Fruit fly (Drosophila melanogaster) whole organism, prepupa: ENCODE measurements around the gene mRpS33.

Experiments
- CG11762 ChIP-seq: fragments of 200-800 bp; sonication (Bioruptor generic); optimal IDR thresholded peaks from 3 replicates; lab custom pipeline; 2016; ENCODE audit warnings: missing biosample characterization, missing genetic modification characterization; ENCODE audit not compliant: insufficient read depth
- CG11902 ChIP-seq: fragments of 200-800 bp; sonication (Bioruptor generic); optimal IDR thresholded peaks from 3 replicates; lab custom pipeline; 2016; ENCODE audit warnings: missing biosample characterization, missing genetic modification characterization
- CG15336 ChIP-seq: fragments of 200-800 bp; sonication (Bioruptor generic); IDR thresholded peaks from 2 replicates; pipeline ENCODE4 v1.3.6; 2022; ENCODE audit warnings: missing biosample characterization, missing genetic modification characterization
- CG16779 ChIP-seq: fragments of 200-800 bp; sonication (Bioruptor generic); optimal IDR thresholded peaks from 3 replicates; lab custom pipeline; 2017; ENCODE audit warnings: missing biosample characterization, mild to moderate bottlenecking, missing genetic modification characterization
- CG31627 ChIP-seq: fragments of 200-800 bp; sonication (Bioruptor generic); optimal IDR thresholded peaks from 3 replicates; lab custom pipeline; 2016; ENCODE audit warnings: missing biosample characterization, missing genetic modification characterization
- CG32006 ChIP-seq: fragments of 200-800 bp; sonication (Bioruptor generic); optimal IDR thresholded peaks from 3 replicates; lab custom pipeline; 2017; ENCODE audit warnings: missing biosample characterization, mild to moderate bottlenecking, missing genetic modification characterization
- CG34406 ChIP-seq: fragments of 200-800 bp; sonication (Bioruptor generic); optimal IDR thresholded peaks from 3 replicates; lab custom pipeline; 2016; ENCODE audit warnings: missing biosample characterization, missing genetic modification characterization
- CG3919 ChIP-seq: fragments of 200-800 bp; sonication (Bioruptor generic); optimal IDR thresholded peaks from 3 replicates; lab custom pipeline; 2016; ENCODE audit warnings: missing biosample characterization, missing genetic modification characterization
- CG4318 ChIP-seq: fragments of 200-800 bp; sonication (Bioruptor generic); optimal IDR thresholded peaks from 3 replicates; lab custom pipeline; 2017; ENCODE audit warnings: missing biosample characterization, mild to moderate bottlenecking, missing genetic modification characterization
- CG6163 ChIP-seq: fragments of 200-800 bp; sonication (Bioruptor generic); IDR thresholded peaks from 3 replicates; pipeline ENCODE4 v1.3.6; 2022; ENCODE audit warnings: missing biosample characterization, missing genetic modification characterization
- CG6276 ChIP-seq: fragments of 200-800 bp; sonication (Bioruptor generic); optimal IDR thresholded peaks from 2 replicates; lab custom pipeline; 2017; ENCODE audit warnings: missing biosample characterization, mild to moderate bottlenecking, missing genetic modification characterization
- CG6792 ChIP-seq: fragments of 200-800 bp; sonication (Bioruptor generic); optimal IDR thresholded peaks from 3 replicates; lab custom pipeline; 2016; ENCODE audit warnings: missing biosample characterization, missing genetic modification characterization
- CG7368 ChIP-seq: fragments of 200-800 bp; sonication (Bioruptor generic); optimal IDR thresholded peaks from 3 replicates; lab custom pipeline; 2016; ENCODE audit warnings: missing biosample characterization, missing genetic modification characterization
- CG8119 ChIP-seq: fragments of 200-800 bp; sonication (Bioruptor generic); IDR thresholded peaks from 3 replicates; pipeline ENCODE4 v1.3.6; 2022; ENCODE audit warnings: missing biosample characterization, missing genetic modification characterization
- CG9139 ChIP-seq: fragments of 200-800 bp; sonication (Bioruptor generic); optimal IDR thresholded peaks from 3 replicates; lab custom pipeline; 2017; ENCODE audit warnings: missing biosample characterization, mild to moderate bottlenecking, missing genetic modification characterization
- Eip75B ChIP-seq: fragments of 200-800 bp; sonication (Bioruptor generic); optimal IDR thresholded peaks from 3 replicates; lab custom pipeline; 2016; ENCODE audit warnings: missing biosample characterization, missing genetic modification characterization
- Eip78C ChIP-seq: fragments of 200-800 bp; sonication (Bioruptor generic); peaks from one replicate; lab custom pipeline; 2016; ENCODE audit warnings: missing biosample characterization, missing genetic modification characterization
- Eip93F ChIP-seq: fragments of 200-800 bp; sonication (Bioruptor generic); optimal IDR thresholded peaks from 2 replicates; lab custom pipeline; 2016; ENCODE audit warnings: missing biosample characterization, mild to moderate bottlenecking, missing genetic modification characterization
- Ets21C ChIP-seq: fragments of 200-800 bp; sonication (Bioruptor generic); optimal IDR thresholded peaks from 3 replicates; lab custom pipeline; 2016; ENCODE audit warnings: missing biosample characterization, missing genetic modification characterization
- Ets96B ChIP-seq: fragments of 200-800 bp; optimal IDR thresholded peaks from 2 replicates; lab custom pipeline; 2019; ENCODE audit warnings: missing biosample characterization, mild to moderate bottlenecking, missing genetic modification characterization, moderate library complexity
- Hr38 ChIP-seq: sonication (Bioruptor generic); optimal IDR thresholded peaks from 2 replicates; lab custom pipeline; 2016; ENCODE audit warnings: missing biosample characterization, missing genetic modification characterization
- Hr39 ChIP-seq: fragments of 200-800 bp; sonication (Bioruptor generic); optimal IDR thresholded peaks from 2 replicates; lab custom pipeline; 2016; ENCODE audit warnings: missing biosample characterization, missing genetic modification characterization
- Hr4 ChIP-seq: fragments of 200-800 bp; sonication (Bioruptor generic); optimal IDR thresholded peaks from 3 replicates; lab custom pipeline; 2016; ENCODE audit warnings: missing biosample characterization, missing genetic modification characterization
- Lpt ChIP-seq: fragments of 200-800 bp; sonication (Bioruptor generic); optimal IDR thresholded peaks from 3 replicates; lab custom pipeline; 2016; ENCODE audit warnings: missing biosample characterization, missing genetic modification characterization
- OdsH ChIP-seq: fragments of 200-800 bp; sonication (Bioruptor generic); optimal IDR thresholded peaks from 3 replicates; lab custom pipeline; 2016; ENCODE audit warnings: missing biosample characterization, missing genetic modification characterization
- Smox ChIP-seq: fragments of 200-800 bp; sonication (Bioruptor generic); optimal IDR thresholded peaks from 3 replicates; lab custom pipeline; 2016; ENCODE audit warnings: missing biosample characterization, missing genetic modification characterization
- Sox14 ChIP-seq: fragments of 200-800 bp; sonication (Bioruptor generic); optimal IDR thresholded peaks from 3 replicates; lab custom pipeline; 2016; ENCODE audit warnings: missing biosample characterization, missing genetic modification characterization
- achi ChIP-seq: fragments of 200-800 bp; sonication (Bioruptor generic); optimal IDR thresholded peaks from 3 replicates; lab custom pipeline; 2016; ENCODE audit warnings: missing biosample characterization, missing genetic modification characterization
- dsx ChIP-seq: fragments of 200-800 bp; optimal IDR thresholded peaks from 3 replicates; lab custom pipeline; 2019; ENCODE audit warnings: missing biosample characterization, mild to moderate bottlenecking, missing genetic modification characterization, moderate library complexity; ENCODE audit not compliant: poor library complexity, severe bottlenecking
- eg ChIP-seq: fragments of 200-800 bp; sonication (Bioruptor generic); IDR thresholded peaks from 3 replicates; pipeline ENCODE4 v1.3.6; 2022; ENCODE audit warnings: missing biosample characterization, missing genetic modification characterization
- esn ChIP-seq: fragments of 200-800 bp; sonication (Bioruptor generic); optimal IDR thresholded peaks from 2 replicates; lab custom pipeline; 2016; ENCODE audit warnings: missing biosample characterization, mild to moderate bottlenecking, missing genetic modification characterization, moderate library complexity
- fd59A ChIP-seq: fragments of 200-800 bp; sonication (Bioruptor generic); optimal IDR thresholded peaks from 2 replicates; lab custom pipeline; 2017; ENCODE audit warnings: missing biosample characterization, mild to moderate bottlenecking, missing genetic modification characterization, missing genetic modification reagents
- fd85E ChIP-seq: fragments of 200-800 bp; sonication (Bioruptor generic); optimal IDR thresholded peaks from 3 replicates; lab custom pipeline; 2016; ENCODE audit warnings: missing biosample characterization, missing genetic modification characterization
- fkh ChIP-seq: fragments of 200-800 bp; sonication (Bioruptor generic); optimal IDR thresholded peaks from 3 replicates; lab custom pipeline; 2017; ENCODE audit warnings: missing biosample characterization, mild to moderate bottlenecking, missing genetic modification characterization, moderate library complexity
- net ChIP-seq: fragments of 200-800 bp; sonication (Bioruptor generic); optimal IDR thresholded peaks from 3 replicates; lab custom pipeline; 2016; ENCODE audit warnings: missing biosample characterization, missing genetic modification characterization
- salr ChIP-seq, 2 experiments: fragments of 200-800 bp; sonication (Bioruptor generic); optimal IDR thresholded peaks; 3 replicates each; lab custom pipeline; 2016 to 2018; ENCODE audit warnings: missing biosample characterization in 2 of 2, missing genetic modification characterization in 2 of 2, mild to moderate bottlenecking in 1 of 2
- ss ChIP-seq, 2 experiments: fragments of 200-800 bp; sonication (Bioruptor generic); optimal IDR thresholded peaks; 2 replicates in 1 of 2; 3 replicates in 1 of 2; lab custom pipeline; 2017 to 2018; ENCODE audit warnings: mild to moderate bottlenecking in 2 of 2, missing biosample characterization in 2 of 2, missing genetic modification characterization in 2 of 2, moderate library complexity in 1 of 2
- svp ChIP-seq: fragments of 200-800 bp; sonication (Bioruptor generic); peaks from one replicate; lab custom pipeline; 2016; ENCODE audit warnings: missing biosample characterization, missing genetic modification characterization
- topi ChIP-seq: fragments of 200-800 bp; sonication (Bioruptor generic); optimal IDR thresholded peaks from 3 replicates; lab custom pipeline; 2016; ENCODE audit warnings: missing biosample characterization, missing genetic modification characterization
- vri ChIP-seq: fragments of 200-800 bp; sonication (Bioruptor generic); optimal IDR thresholded peaks from 3 replicates; lab custom pipeline; 2016; ENCODE audit warnings: missing biosample characterization, mild to moderate bottlenecking, missing genetic modification characterization

The mRpS33 gene

DNA sequence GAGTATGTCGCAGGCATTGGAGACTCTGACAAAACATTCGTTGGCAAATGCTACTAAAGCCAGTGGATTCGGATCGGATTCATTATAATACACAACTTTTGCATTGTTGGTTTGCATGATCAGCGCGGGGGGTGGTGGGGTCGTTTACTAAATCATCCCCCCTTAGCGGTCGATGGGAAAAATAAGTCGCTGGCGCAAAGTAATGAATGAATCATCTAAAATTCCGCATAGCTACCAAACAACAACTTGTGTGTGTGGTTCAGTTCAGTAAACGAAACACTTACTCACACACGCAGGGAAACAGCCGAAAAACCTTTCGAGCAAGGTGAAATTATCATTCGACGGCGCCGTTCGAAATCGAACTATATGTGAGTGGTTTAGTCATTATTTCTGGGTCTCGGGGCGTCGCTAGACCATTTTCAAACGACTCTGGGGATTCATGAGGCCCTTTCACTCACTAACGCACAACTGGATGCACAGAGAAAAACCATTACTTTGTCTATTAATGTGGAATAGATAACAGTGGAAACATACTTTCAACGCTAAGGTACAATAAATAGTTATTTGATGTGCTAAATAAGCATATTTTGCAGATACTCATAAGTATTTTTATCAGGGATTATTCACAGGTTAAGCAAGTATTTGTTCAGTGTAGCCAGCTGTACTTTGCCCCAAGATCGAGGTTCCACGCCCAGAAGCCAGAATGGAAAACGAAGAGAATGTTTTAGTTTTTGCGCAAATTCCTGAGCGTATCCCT lies 12.2 kb upstream of the mRpS33 start (continued):
- TF ChIP-seq Smox (no peak), OdsH (no peak), CG7368 (GFP tag; lab: Kevin White, UChicago) (no peak), net (GFP tag; lab: Kevin White, UChicago) (no peak), svp (GFP tag; lab: Kevin White, UChicago) (no peak), fkh (GFP tag; lab: Kevin White, UChicago) (no peak), eg (peak; percentile 93), Eip93F (GFP tag; lab: Kevin White, UChicago) (no peak), topi (no peak), CG34406 (GFP tag; lab: Kevin White, UChicago) (no peak), salr (GFP tag; optimal IDR thresholded peaks at IDR 0.05; lab: Kevin White, UChicago) (peak; percentile 87 to 89), Hr39 (no peak), esn (no peak), Eip78C (GFP tag; lab: Kevin White, UChicago) (peak; percentile 44), CG9139 (no peak), Eip75B (GFP tag; lab: Kevin White, UChicago) (no peak), fd85E (GFP tag; lab: Kevin White, UChicago) (no peak), ss (GFP tag; optimal IDR thresholded peaks at IDR 0.05; lab: Kevin White, UChicago) (peak in 1 of 2 experiments; percentile 86), Lpt (GFP tag; lab: Kevin White, UChicago) (peak; percentile 61), CG31627 (no peak), CG8119 (GFP tag; lab: Robert Waterston, UW) (peak; percentile 80), Ets21C (GFP tag; lab: Kevin White, UChicago) (no peak), CG3919 (GFP tag; lab: Kevin White, UChicago) (no peak), Sox14 (GFP tag; lab: Kevin White, UChicago) (no peak), CG6276 (GFP tag; lab: Kevin White, UChicago) (peak; percentile 93), fd59A (GFP tag; lab: Kevin White, UChicago) (no peak), Hr38 (GFP tag; lab: Kevin White, UChicago) (peak; percentile 43), dsx (GFP tag; lab: Kevin White, UChicago) (no peak), CG15336 (GFP tag; lab: Robert Waterston, UW) (peak; percentile 88), achi (GFP tag; lab: Kevin White, UChicago) (no peak), CG16779 (tag; lab: Kevin White, UChicago) (peak; percentile 68)

DNA sequence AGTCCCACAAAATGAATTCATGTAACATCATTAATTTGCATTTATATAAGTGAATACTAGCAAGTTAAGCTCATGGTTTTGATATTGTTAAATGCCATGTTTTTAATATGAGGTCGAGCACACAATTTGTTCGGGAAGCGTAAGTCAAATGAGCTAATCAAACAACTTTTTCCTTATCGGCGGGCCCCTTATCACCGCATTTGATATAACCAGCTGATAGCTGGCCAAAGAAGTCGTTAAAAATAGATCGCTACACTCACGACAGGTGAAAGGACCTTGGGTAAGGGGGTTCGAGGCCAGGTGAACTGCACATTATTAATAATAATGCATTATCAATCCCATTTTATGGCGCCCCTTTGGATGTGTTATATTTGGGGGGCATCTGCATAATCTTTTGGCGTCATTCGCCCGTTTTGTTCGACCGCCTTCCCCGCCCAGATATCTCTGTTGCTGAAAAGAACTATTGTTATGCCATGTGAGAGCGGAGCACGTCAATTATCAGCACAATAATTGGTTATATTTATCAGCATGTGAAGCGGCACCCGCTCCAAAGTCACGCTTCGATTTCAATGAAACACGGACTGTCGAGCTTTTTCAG lies 11.2 kb upstream of the mRpS33 start:
- TF ChIP-seq svp (GFP tag; lab: Kevin White, UChicago) (peak; percentile 41), Eip78C (GFP tag; lab: Kevin White, UChicago) (no peak), CG4318 (no peak), vri (GFP tag; lab: Kevin White, UChicago) (peak; percentile 82)

DNA sequence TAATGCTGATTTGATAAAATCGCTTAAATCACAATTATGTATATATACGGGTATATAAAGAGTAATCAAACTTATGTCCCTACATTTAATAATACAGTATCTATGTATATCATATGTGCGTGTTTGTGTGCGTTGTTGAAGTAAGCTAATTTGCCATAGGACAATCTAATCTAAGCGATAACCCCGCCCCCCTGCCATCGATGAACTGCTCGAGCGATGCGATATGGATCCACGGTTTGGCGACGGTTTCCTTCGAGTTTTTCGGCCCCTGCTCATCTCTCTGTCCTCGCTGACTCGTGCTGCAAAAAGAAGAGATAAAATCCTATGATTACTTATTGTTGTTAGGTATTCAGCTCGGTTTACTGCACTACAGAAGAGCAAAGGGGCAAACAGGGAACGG lies 10.4 kb upstream of the mRpS33 start:
- TF ChIP-seq svp (GFP tag; lab: Kevin White, UChicago) (peak; percentile 83), CG6792 (GFP tag; lab: Kevin White, UChicago) (no peak), fd59A (GFP tag; lab: Kevin White, UChicago) (no peak), Ets96B (tag; lab: Kevin White, UChicago) (no peak), vri (GFP tag; lab: Kevin White, UChicago) (peak; percentile 73), CG34406 (GFP tag; lab: Kevin White, UChicago) (no peak), CG6163 (GFP tag; lab: Robert Waterston, UW) (no peak), Eip75B (GFP tag; lab: Kevin White, UChicago) (no peak), CG8119 (GFP tag; lab: Robert Waterston, UW) (no peak), Lpt (GFP tag; lab: Kevin White, UChicago) (no peak), CG32006 (GFP tag; lab: Kevin White, UChicago) (no peak), CG9139 (no peak), Hr4 (GFP tag; lab: Kevin White, UChicago) (no peak), CG11902 (no peak), CG16779 (tag; lab: Kevin White, UChicago) (no peak), salr (GFP tag; optimal IDR thresholded peaks at IDR 0.05; lab: Kevin White, UChicago) (no peak), CG11762 (no peak)
